Worm (Caenorhabditis elegans): ENCODE results near the gene Y38E10A.34.

- TF ChIP-seq sptf-1 (tag; optimal IDR thresholded peaks at IDR 0.05), result no peak
- TF ChIP-seq elt-3 (tag; optimal IDR thresholded peaks at IDR 0.05), result no peak
- TF ChIP-seq ceh-39 (tag; optimal IDR thresholded peaks at IDR 0.05), result no peak
- no peak for TF ChIP-seq cnd-1 (tag; optimal IDR thresholded peaks at IDR 0.05)
- no peak for TF ChIP-seq mep-1 (tag; optimal IDR thresholded peaks at IDR 0.05)
- TF ChIP-seq snpc-4 (tag; optimal IDR thresholded peaks at IDR 0.05), result no peak
- no peak for TF ChIP-seq lin-32 (GFP tag; optimal IDR thresholded peaks at IDR 0.05)
- no peak for TF ChIP-seq elt-1 (tag; optimal IDR thresholded peaks at IDR 0.05; ENCODE audit: borderline replicate concordance, insufficient read depth)
- no peak for TF ChIP-seq nhr-12 (tag; optimal IDR thresholded peaks at IDR 0.05)
- no peak for TF ChIP-seq lin-13 (tag; optimal IDR thresholded peaks at IDR 0.05)
- no peak for TF ChIP-seq unc-39 (tag; optimal IDR thresholded peaks at IDR 0.05)
These were observed 15.6 kb upstream of the Y38E10A.34 start for ce11 chrII:12615413-12615812.
